Worm (Caenorhabditis elegans) whole organism, early embryonic: ENCODE measurements around the gene F21C10.7.

Experiments
- F13C5.2 ChIP-seq: sonication (generic microtip); optimal IDR thresholded peaks from 2 replicates; lab custom pipeline; 2017; ENCODE audit warnings: mild to moderate bottlenecking, missing genetic modification characterization, inconsistent platforms, missing compliant biosample characterization
- aly-1 ChIP-seq: sonication (generic microtip); optimal IDR thresholded peaks from 2 replicates; lab custom pipeline; 2016; ENCODE audit warnings: missing genetic modification characterization, missing compliant biosample characterization
- ama-1 ChIP-seq: fragments of 150-350 bp; optimal IDR thresholded peaks from 2 replicates; lab custom pipeline; 2014
- hnd-1 ChIP-seq: sonication (generic microtip); optimal IDR thresholded peaks from 2 replicates; lab custom pipeline; 2016; ENCODE audit warnings: missing genetic modification characterization, missing compliant biosample characterization
- pes-1 ChIP-seq: fragments of 200-800 bp; sonication (Bioruptor generic); IDR thresholded peaks from 2 replicates; pipeline ENCODE4 v1.3.6; 2022; ENCODE audit warnings: missing genetic modification reagents, missing genetic modification characterization, missing compliant biosample characterization

ce11 chrV:9124180-9124579, 11.6 kb downstream of the F21C10.7 start, which contains the start of gene F21C10.6:
- TF ChIP-seq ama-1 (lab: Kevin White, UChicago) (no peak), aly-1 (no peak), hnd-1 (no peak), F13C5.2 (tag; lab: Kevin White, UChicago) (no peak), pes-1 (GFP tag; lab: Robert Waterston, UW) (no peak)
